Fruit fly (Drosophila melanogaster) Kc167 (cell line): ENCODE data around the gene CG44836.

Experiments used
- Myc ChIP-seq: fragments of >200 bp; optimal IDR thresholded peaks from 2 replicates; lab custom pipeline; 2017; ENCODE audit warnings: missing external identifiers
- h ChIP-seq: fragments of >200 bp; optimal IDR thresholded peaks from 3 replicates; lab custom pipeline; 2018; ENCODE audit warnings: missing external identifiers
- insv ChIP-seq: fragments of >200 bp; optimal IDR thresholded peaks from 3 replicates; lab custom pipeline; 2018; ENCODE audit warnings: missing external identifiers
- psq ChIP-seq: fragments of >200 bp; optimal IDR thresholded peaks from 2 replicates; lab custom pipeline; 2017; ENCODE audit warnings: missing external identifiers
- ttk ChIP-seq: sonication (Bioruptor generic); optimal IDR thresholded peaks from 2 replicates; lab custom pipeline; 2017; ENCODE audit warnings: missing external identifiers

- TF ChIP-seq psq (lab: Kevin White, UChicago), result no peak
- no peak for TF ChIP-seq h (lab: Kevin White, UChicago)
- TF ChIP-seq insv (lab: Kevin White, UChicago), result no peak
- no peak for TF ChIP-seq Myc (lab: Kevin White, UChicago)
- TF ChIP-seq ttk (lab: Kevin White, UChicago), result no peak
Measured at dm6 chr3L:16354197-16354596, 45.9 kb downstream of the CG44836 start, which contains the start of gene Pdh.
